Worm (Caenorhabditis elegans) whole organism, L2 larva: ENCODE results near the gene F08G12.1.

Experiments
- F13H6.1 ChIP-seq: sonication (generic microtip); optimal IDR thresholded peaks from 2 replicates; lab custom pipeline; 2016; ENCODE audit warnings: missing genetic modification characterization, missing compliant biosample characterization
- aly-2 ChIP-seq: fragments of 150-350 bp; optimal IDR thresholded peaks from 2 replicates; lab custom pipeline; 2014; ENCODE audit warnings: missing biosample characterization, missing genetic modification characterization
- ama-1 ChIP-seq: fragments of 150-350 bp; optimal IDR thresholded peaks from 2 replicates; lab custom pipeline; 2018; ENCODE audit warnings: inconsistent platforms
- mab-5 ChIP-seq: fragments of 150-350 bp; optimal IDR thresholded peaks from 2 replicates; lab custom pipeline; 2014; ENCODE audit warnings: missing biosample characterization, missing genetic modification characterization
- nhr-237 ChIP-seq: fragments of 150-350 bp; optimal IDR thresholded peaks from 2 replicates; lab custom pipeline; 2014; ENCODE audit warnings: missing biosample characterization, missing genetic modification characterization
- nhr-25 ChIP-seq: fragments of 150-350 bp; sonication (generic microtip); optimal IDR thresholded peaks from 3 replicates; lab custom pipeline; 2014; ENCODE audit warnings: missing biosample characterization, missing genetic modification characterization
- unc-62 ChIP-seq: fragments of 150-350 bp; optimal IDR thresholded peaks from 2 replicates; lab custom pipeline; 2014; ENCODE audit warnings: missing biosample characterization, missing genetic modification reagents, missing genetic modification characterization
- ztf-4 ChIP-seq: fragments of 150-350 bp; optimal IDR thresholded peaks from 2 replicates; lab custom pipeline; 2014; ENCODE audit warnings: missing biosample characterization, missing genetic modification characterization

DNA sequence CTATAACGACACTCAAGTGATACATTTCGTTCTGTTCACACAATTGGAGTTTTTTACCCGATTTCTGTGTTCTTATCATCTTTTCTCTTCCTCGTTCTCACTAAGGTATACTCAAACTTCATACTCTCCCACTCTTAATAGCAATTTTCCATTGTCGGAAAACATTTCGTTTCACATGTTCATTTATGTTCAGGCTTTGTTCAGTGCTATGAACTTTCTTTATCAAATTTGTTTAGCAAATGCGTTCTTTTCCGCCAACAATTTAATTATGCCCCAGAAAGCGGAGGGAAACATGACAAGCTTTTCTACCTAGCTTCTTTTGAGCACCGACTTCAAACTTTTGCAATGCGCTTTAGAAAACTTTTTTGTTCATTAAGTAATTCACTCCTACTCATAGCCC is 39.8 kb upstream of the F08G12.1 start:
- TF ChIP-seq mab-5 (no peak), nhr-25 (tag; lab: Kevin White, UChicago) (no peak), aly-2 (tag; lab: Kevin White, UChicago) (no peak), ztf-4 (tag; lab: Kevin White, UChicago) (no peak), F13H6.1 (tag; lab: Kevin White, UChicago) (no peak), ama-1 (lab: Kevin White, UChicago) (no peak), unc-62 (GFP tag; lab: Kevin White, UChicago) (no peak), nhr-237 (tag; lab: Kevin White, UChicago) (no peak)
